Worm (Caenorhabditis elegans): ENCODE data around the gene F38A5.8.

The F38A5.8 gene

DNA sequence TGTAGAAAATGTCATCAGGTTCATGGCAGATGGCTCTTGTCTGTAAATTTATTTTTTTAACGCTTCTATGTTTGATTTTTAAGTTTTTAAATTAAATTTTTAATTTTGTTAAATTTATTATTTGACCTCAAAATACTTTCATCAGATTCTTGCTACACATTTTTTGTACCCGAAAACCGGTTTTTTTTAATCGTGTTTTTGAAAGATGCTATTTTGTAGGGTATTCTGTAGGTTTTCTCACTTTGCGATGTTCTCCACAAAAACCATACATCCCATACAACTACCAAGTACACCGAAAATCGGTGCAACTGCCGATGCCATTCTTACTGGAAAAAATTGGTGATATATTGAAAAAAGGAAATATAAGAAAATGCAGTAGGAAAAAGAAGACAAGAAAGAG, 6.3 kb downstream of the F38A5.8 start, which contains the start of gene nstp-2:
Gene nstp-2 (minus strand): TSS at position 326 of the 400 bp plus-strand sequence.
- no peak for TF ChIP-seq tbx-11 (GFP tag; IDR thresholded peaks at IDR 0.05)

DNA sequence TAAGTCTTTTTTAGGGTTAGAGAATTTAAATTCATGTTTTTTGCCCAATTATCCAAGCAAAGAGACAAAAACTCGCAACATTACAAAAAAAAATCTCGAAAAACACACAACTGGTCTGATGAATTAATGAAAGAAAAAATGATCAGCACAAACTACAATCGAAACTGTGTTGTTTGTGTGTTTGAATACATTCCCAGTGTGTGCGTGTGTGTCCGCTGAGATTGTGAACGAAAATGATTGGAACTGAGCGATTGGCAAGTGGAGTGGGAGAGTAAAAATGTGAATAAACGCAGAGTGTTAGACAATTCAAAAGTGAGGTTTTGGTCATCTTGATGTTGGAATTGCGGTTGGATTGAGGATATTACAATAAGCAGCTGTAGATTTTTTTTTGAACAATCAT, 7.0 kb downstream of the F38A5.8 start:
- TF ChIP-seq ceh-36 (tag; optimal IDR thresholded peaks at IDR 0.05) (no peak), ets-7 (tag; optimal IDR thresholded peaks at IDR 0.05) (no peak), tbx-11 (GFP tag; IDR thresholded peaks at IDR 0.05) (no peak), flt-1 (GFP tag; IDR thresholded peaks at IDR 0.05) (no peak), tbx-37 (GFP tag; conservative IDR thresholded peaks at IDR 0.05) (no peak), F13C5.2 (tag; optimal IDR thresholded peaks at IDR 0.05) (no peak), pes-1 (GFP tag; IDR thresholded peaks at IDR 0.05) (no peak)

DNA sequence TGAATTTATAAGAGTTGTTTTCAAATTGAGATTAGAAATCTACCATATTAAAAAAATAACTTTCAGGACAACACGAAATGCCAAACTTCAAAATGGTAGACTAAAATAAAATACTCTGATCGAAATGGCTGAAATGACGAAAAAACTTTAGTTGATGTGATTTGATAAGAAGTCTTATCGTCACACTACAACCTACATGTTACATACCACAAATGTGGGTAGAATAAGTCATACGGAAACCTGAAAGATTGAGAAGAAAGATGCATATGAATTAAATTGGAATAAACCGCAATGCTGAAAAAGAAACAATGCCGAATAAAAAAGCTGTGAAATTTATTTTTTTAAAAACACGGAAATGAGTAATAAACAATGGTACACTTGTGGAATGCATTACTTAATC, 7.5 kb downstream of the F38A5.8 start:
- no peak for TF ChIP-seq aly-1 (tag; optimal IDR thresholded peaks at IDR 0.05)
- TF ChIP-seq F13C5.2 (tag; optimal IDR thresholded peaks at IDR 0.05): no peak
- TF ChIP-seq B0310.2 (tag; optimal IDR thresholded peaks at IDR 0.05): no peak
- no peak for TF ChIP-seq flt-1 (GFP tag; IDR thresholded peaks at IDR 0.05)
- TF ChIP-seq tbx-11 (GFP tag; IDR thresholded peaks at IDR 0.05): no peak
- TF ChIP-seq ets-7 (tag; optimal IDR thresholded peaks at IDR 0.05): no peak
- TF ChIP-seq sea-1 (GFP tag; conservative IDR thresholded peaks at IDR 0.05): no peak

DNA sequence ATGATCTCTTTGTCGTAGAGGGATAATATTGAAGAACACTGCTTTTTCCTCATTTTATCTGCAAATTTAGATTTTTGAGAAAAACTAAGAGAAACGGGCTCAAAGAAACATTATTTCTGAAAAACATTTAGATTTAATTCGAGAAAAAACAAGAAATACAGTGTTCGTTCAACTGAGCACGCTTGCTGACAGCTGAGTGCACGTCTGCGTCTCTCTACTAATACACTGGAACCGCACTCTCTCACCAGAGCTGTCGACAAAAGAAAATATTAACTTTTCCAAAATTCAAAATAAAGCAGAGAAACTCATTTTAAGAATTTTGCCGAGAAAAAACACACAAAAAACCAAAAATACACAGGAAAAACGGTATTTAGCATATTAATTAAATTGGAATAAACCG, 13.7 kb downstream of the F38A5.8 start, which contains the start of gene drh-1:
Gene drh-1 (minus strand): TSS at position 58 of the 400 bp plus-strand sequence.
- TF ChIP-seq ceh-13 (GFP tag; optimal IDR thresholded peaks at IDR 0.05): no peak
- no peak for TF ChIP-seq sea-1 (GFP tag; conservative IDR thresholded peaks at IDR 0.05)
- no peak for TF ChIP-seq tbx-11 (GFP tag; IDR thresholded peaks at IDR 0.05)
- no peak for TF ChIP-seq ets-7 (tag; optimal IDR thresholded peaks at IDR 0.05)
- TF ChIP-seq ama-1 (optimal IDR thresholded peaks at IDR 0.05): no peak
- no peak for TF ChIP-seq F13C5.2 (tag; optimal IDR thresholded peaks at IDR 0.05)
- TF ChIP-seq pes-1 (GFP tag; IDR thresholded peaks at IDR 0.05): no peak
- TF ChIP-seq scrt-1 (GFP tag; IDR thresholded peaks at IDR 0.05): no peak
- TF ChIP-seq hnd-1 (tag; optimal IDR thresholded peaks at IDR 0.05): no peak
- TF ChIP-seq B0310.2 (tag; optimal IDR thresholded peaks at IDR 0.05): no peak
- TF ChIP-seq hmg-4 (GFP tag; optimal IDR thresholded peaks at IDR 0.05): no peak
- no peak for TF ChIP-seq flt-1 (GFP tag; IDR thresholded peaks at IDR 0.05)
- TF ChIP-seq tra-4 (tag; optimal IDR thresholded peaks at IDR 0.05): no peak
- no peak for TF ChIP-seq tbx-37 (GFP tag; conservative IDR thresholded peaks at IDR 0.05)
- no peak for TF ChIP-seq hmbx-1 (tag; optimal IDR thresholded peaks at IDR 0.05)

DNA sequence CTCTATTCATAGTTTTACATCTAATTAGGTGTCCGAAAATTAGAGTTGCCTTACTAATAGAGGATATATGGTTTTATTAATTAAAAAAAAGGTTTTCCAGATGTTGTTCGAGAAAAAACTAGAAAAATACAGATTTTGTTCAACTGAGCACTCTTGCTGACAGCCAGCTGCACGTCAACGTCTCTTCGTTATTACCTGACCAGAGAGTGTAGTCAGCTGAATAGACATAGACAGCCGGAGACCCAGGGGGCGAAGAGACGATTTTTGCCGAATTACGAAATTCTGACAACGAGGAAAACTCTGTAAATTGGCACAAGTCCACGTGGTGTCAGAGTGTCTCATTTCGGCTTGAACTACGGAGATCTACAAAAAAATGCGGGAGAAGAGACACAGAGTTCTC, 19.1 kb downstream of the F38A5.8 start:
- TF ChIP-seq F13C5.2 (tag; optimal IDR thresholded peaks at IDR 0.05) (no peak), flt-1 (GFP tag; IDR thresholded peaks at IDR 0.05) (no peak), tra-4 (tag; optimal IDR thresholded peaks at IDR 0.05) (no peak)

DNA sequence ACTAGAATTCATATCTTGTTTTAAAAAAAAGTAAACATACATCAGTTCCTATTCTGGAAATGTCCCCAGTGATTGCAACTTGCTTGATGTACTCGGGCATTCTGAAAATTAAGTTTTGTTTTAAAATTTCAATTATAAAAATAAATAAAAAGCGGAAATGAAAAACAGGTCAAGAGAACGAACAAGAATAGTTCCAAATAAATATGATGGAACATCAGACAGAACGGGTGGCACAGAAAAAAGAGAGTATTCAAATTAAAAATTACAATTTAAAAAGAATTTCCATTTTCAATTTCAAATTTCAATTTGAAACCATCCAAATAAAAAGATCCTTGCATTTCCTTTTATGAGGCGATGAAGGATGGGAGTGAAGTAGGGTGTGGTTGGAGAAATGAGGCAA, 21.7 kb downstream of the F38A5.8 start, which contains the start of gene C01B10.3:
Gene C01B10.3 (minus strand): TSS at position 101 of the 400 bp plus-strand sequence.
- TF ChIP-seq hnd-1 (tag; optimal IDR thresholded peaks at IDR 0.05): no peak
- no peak for TF ChIP-seq aly-1 (tag; optimal IDR thresholded peaks at IDR 0.05)
- no peak for TF ChIP-seq scrt-1 (GFP tag; IDR thresholded peaks at IDR 0.05)
- no peak for TF ChIP-seq tbx-37 (GFP tag; conservative IDR thresholded peaks at IDR 0.05)
- TF ChIP-seq tbx-11 (GFP tag; IDR thresholded peaks at IDR 0.05): no peak
- no peak for TF ChIP-seq pes-1 (GFP tag; IDR thresholded peaks at IDR 0.05)
- TF ChIP-seq ama-1 (optimal IDR thresholded peaks at IDR 0.05): no peak
- no peak for TF ChIP-seq tra-4 (tag; optimal IDR thresholded peaks at IDR 0.05)
- TF ChIP-seq hmg-4 (GFP tag; optimal IDR thresholded peaks at IDR 0.05): no peak
- no peak for TF ChIP-seq hmbx-1 (tag; optimal IDR thresholded peaks at IDR 0.05)

DNA sequence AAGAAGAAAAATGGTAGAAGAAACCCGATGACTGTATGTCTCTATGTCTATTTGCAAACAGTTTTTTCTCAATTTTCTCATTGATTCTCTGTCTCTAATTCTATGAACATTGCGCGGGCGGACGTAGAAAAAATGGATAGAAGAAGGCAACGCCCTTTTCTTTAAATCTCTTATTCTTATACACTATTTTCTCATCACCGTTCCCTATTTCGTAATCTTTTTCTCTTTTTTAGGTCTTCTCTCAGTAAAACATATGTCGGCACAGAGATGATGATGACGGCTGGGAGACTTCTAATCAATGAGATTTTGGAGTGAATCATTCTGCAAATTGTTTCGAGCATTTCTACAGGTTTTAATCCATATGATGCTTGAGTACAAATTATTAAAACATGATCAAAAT, 22.6 kb downstream of the F38A5.8 start:
- no peak for TF ChIP-seq flt-1 (GFP tag; IDR thresholded peaks at IDR 0.05)
- no peak for TF ChIP-seq hmg-4 (GFP tag; optimal IDR thresholded peaks at IDR 0.05)
- TF ChIP-seq tbx-11 (GFP tag; IDR thresholded peaks at IDR 0.05): no peak
- no peak for TF ChIP-seq aly-1 (tag; optimal IDR thresholded peaks at IDR 0.05)
- no peak for TF ChIP-seq hnd-1 (tag; optimal IDR thresholded peaks at IDR 0.05)
- TF ChIP-seq ets-7 (tag; optimal IDR thresholded peaks at IDR 0.05): no peak
- no peak for TF ChIP-seq sea-1 (GFP tag; conservative IDR thresholded peaks at IDR 0.05)
- no peak for TF ChIP-seq ceh-13 (GFP tag; optimal IDR thresholded peaks at IDR 0.05)
- TF ChIP-seq tbx-37 (GFP tag; conservative IDR thresholded peaks at IDR 0.05): no peak
- no peak for TF ChIP-seq B0310.2 (tag; optimal IDR thresholded peaks at IDR 0.05)
- no peak for TF ChIP-seq tra-4 (tag; optimal IDR thresholded peaks at IDR 0.05)
- no peak for TF ChIP-seq scrt-1 (GFP tag; IDR thresholded peaks at IDR 0.05)
- no peak for TF ChIP-seq ama-1 (optimal IDR thresholded peaks at IDR 0.05)
- no peak for TF ChIP-seq pes-1 (GFP tag; IDR thresholded peaks at IDR 0.05)
- TF ChIP-seq ceh-36 (tag; optimal IDR thresholded peaks at IDR 0.05): no peak
- no peak for TF ChIP-seq F13C5.2 (tag; optimal IDR thresholded peaks at IDR 0.05)
- no peak for TF ChIP-seq hmbx-1 (tag; optimal IDR thresholded peaks at IDR 0.05)

DNA sequence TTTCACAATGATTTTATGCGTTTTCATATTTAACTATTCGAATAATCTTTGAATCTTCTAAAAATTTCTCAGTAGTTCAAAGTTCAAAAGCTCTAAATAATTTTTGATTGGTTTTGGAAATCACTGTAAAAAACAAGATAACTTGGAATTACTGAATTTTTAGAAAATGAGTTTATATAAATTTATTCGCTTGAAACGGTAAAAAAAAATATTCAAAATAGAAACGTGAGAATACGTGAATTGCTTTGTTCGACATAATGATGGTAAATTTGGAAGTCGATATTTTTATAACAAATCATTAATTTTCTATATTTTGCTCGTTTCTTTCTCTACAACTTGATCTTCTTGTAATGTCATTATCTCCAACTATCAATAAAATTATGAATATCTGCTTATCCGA, 23.8 kb downstream of the F38A5.8 start, which contains the start of gene C01B10.44:
Gene C01B10.44 (plus strand): TSS at position 301 of the 400 bp plus-strand sequence.
- TF ChIP-seq ceh-13 (GFP tag; optimal IDR thresholded peaks at IDR 0.05) (no peak), ceh-36 (tag; optimal IDR thresholded peaks at IDR 0.05) (no peak), ama-1 (optimal IDR thresholded peaks at IDR 0.05) (no peak), pes-1 (GFP tag; IDR thresholded peaks at IDR 0.05) (no peak), aly-1 (tag; optimal IDR thresholded peaks at IDR 0.05) (no peak), tra-4 (tag; optimal IDR thresholded peaks at IDR 0.05) (no peak), scrt-1 (GFP tag; IDR thresholded peaks at IDR 0.05) (no peak), F13C5.2 (tag; optimal IDR thresholded peaks at IDR 0.05) (no peak), flt-1 (GFP tag; IDR thresholded peaks at IDR 0.05) (no peak), sea-1 (GFP tag; conservative IDR thresholded peaks at IDR 0.05) (no peak), hnd-1 (tag; optimal IDR thresholded peaks at IDR 0.05) (no peak), tbx-11 (GFP tag; IDR thresholded peaks at IDR 0.05) (no peak), tbx-37 (GFP tag; conservative IDR thresholded peaks at IDR 0.05) (no peak), hmbx-1 (tag; optimal IDR thresholded peaks at IDR 0.05) (no peak), B0310.2 (tag; optimal IDR thresholded peaks at IDR 0.05) (no peak)
